Worm (Caenorhabditis elegans): Measurements from ENCODE around the gene srg-21.

The srg-21 gene

ce11 chrII:3076915-3077314, 14.3 kb downstream of the srg-21 start, which contains the start of gene Y25C1A.8:
Gene Y25C1A.8 (minus strand): TSS chrII:3076959.
- peak in 1 of 3 experiments; percentile 32 for TF ChIP-seq elt-3 (tag; optimal IDR thresholded peaks at IDR 0.05)
- peak; percentile 76 for TF ChIP-seq lin-15B (tag; optimal IDR thresholded peaks at IDR 0.05)
- TF ChIP-seq pha-4 (tag; optimal IDR thresholded peaks at IDR 0.05) = peak; percentile 88
- no peak for TF ChIP-seq nhr-28 (tag; optimal IDR thresholded peaks at IDR 0.05)
- no peak for TF ChIP-seq unc-62 (GFP tag; optimal IDR thresholded peaks at IDR 0.05)
- TF ChIP-seq lsy-12 (tag; optimal IDR thresholded peaks at IDR 0.05) = peak; percentile 90
- no peak for TF ChIP-seq eor-1 (tag; optimal IDR thresholded peaks at IDR 0.05)
- TF ChIP-seq ZK546.5 (tag; optimal IDR thresholded peaks at IDR 0.05) = peak; percentile 17
- no peak for TF ChIP-seq ceh-9 (tag; optimal IDR thresholded peaks at IDR 0.05)
- TF ChIP-seq egl-27 (tag; optimal IDR thresholded peaks at IDR 0.05) = no peak
- peak; percentile 89 for TF ChIP-seq lin-39 (tag; optimal IDR thresholded peaks at IDR 0.05)
- peak; percentile 91 for TF ChIP-seq hmg-11 (tag; optimal IDR thresholded peaks at IDR 0.05)
- TF ChIP-seq aly-2 (tag; optimal IDR thresholded peaks at IDR 0.05) = peak; percentile 82
- TF ChIP-seq nhr-237 (tag; optimal IDR thresholded peaks at IDR 0.05) = no peak
- TF ChIP-seq ceh-28 (tag; optimal IDR thresholded peaks at IDR 0.05) = peak; percentile 86
- TF ChIP-seq nhr-12 (tag; optimal IDR thresholded peaks at IDR 0.05) = no peak
- peak; percentile 94 for TF ChIP-seq jun-1 (tag; optimal IDR thresholded peaks at IDR 0.05)
- no peak for TF ChIP-seq mdl-1 (tag; optimal IDR thresholded peaks at IDR 0.05)
- TF ChIP-seq pqm-1 (tag; optimal IDR thresholded peaks at IDR 0.05) = peak; percentile 32
- TF ChIP-seq unc-39 (tag; optimal IDR thresholded peaks at IDR 0.05) = no peak
- TF ChIP-seq tbx-2 (tag; optimal IDR thresholded peaks at IDR 0.05) = peak; percentile 87
- peak; percentile 80 for TF ChIP-seq nhr-25 (tag; optimal IDR thresholded peaks at IDR 0.05)
- peak; percentile 89 for TF ChIP-seq nhr-23 (tag; optimal IDR thresholded peaks at IDR 0.05)
- peak; percentile 35 for TF ChIP-seq daf-12 (tag; optimal IDR thresholded peaks at IDR 0.05)
- no peak for TF ChIP-seq ztf-11 (tag; optimal IDR thresholded peaks at IDR 0.05)
- peak; percentile 87 for TF ChIP-seq egl-5 (tag; optimal IDR thresholded peaks at IDR 0.05)
- TF ChIP-seq ceh-82 (tag; optimal IDR thresholded peaks at IDR 0.05) = peak; percentile 89
- TF ChIP-seq zag-1 (tag; optimal IDR thresholded peaks at IDR 0.05) = no peak
- TF ChIP-seq nhr-43 (tag; optimal IDR thresholded peaks at IDR 0.05; ENCODE audit: poor library complexity, severe bottlenecking) = peak; percentile 95
- peak; percentile 71 for TF ChIP-seq elt-1 (tag; optimal IDR thresholded peaks at IDR 0.05)
- TF ChIP-seq sea-2 (GFP tag; optimal IDR thresholded peaks at IDR 0.05) = no peak
- peak; percentile 83 for TF ChIP-seq R02D3.7 (tag; optimal IDR thresholded peaks at IDR 0.05)
- no peak for TF ChIP-seq nhr-76 (tag; optimal IDR thresholded peaks at IDR 0.05)
- peak; percentile 41 for TF ChIP-seq nhr-77 (tag; optimal IDR thresholded peaks at IDR 0.05)
- TF ChIP-seq ceh-16 (tag; optimal IDR thresholded peaks at IDR 0.05) = no peak
- no peak for TF ChIP-seq mml-1 (tag; optimal IDR thresholded peaks at IDR 0.05)
- no peak for TF ChIP-seq nhr-11 (tag; optimal IDR thresholded peaks at IDR 0.05)
- no peak for TF ChIP-seq nhr-67 (tag; optimal IDR thresholded peaks at IDR 0.05)
- peak; percentile 20 for TF ChIP-seq ama-1 (optimal IDR thresholded peaks at IDR 0.05)
- TF ChIP-seq fos-1 (tag; optimal IDR thresholded peaks at IDR 0.05) = peak; percentile 23
- TF ChIP-seq fkh-10 (GFP tag; optimal IDR thresholded peaks at IDR 0.05) = peak; percentile 62
- TF ChIP-seq skn-1 (tag; optimal IDR thresholded peaks at IDR 0.05) = peak; percentile 83
- TF ChIP-seq fkh-2 (tag; optimal IDR thresholded peaks at IDR 0.05) = peak; percentile 35
- no peak for TF ChIP-seq ztf-4 (tag; optimal IDR thresholded peaks at IDR 0.05)
- TF ChIP-seq elt-2 (tag; optimal IDR thresholded peaks at IDR 0.05) = peak; percentile 75
- TF ChIP-seq snpc-4 (tag; optimal IDR thresholded peaks at IDR 0.05) = peak; percentile 85
- peak; percentile 96 for TF ChIP-seq nfya-1 (tag; optimal IDR thresholded peaks at IDR 0.05; ENCODE audit: insufficient read depth)

Data from whole organism, L3 larva.